Fruit fly (Drosophila melanogaster): ENCODE results near the gene Rtnl1.

- no peak for TF ChIP-seq CG8478 (optimal IDR thresholded peaks at IDR 0.05)
- peak in 1 of 2 experiments; percentile 41 for TF ChIP-seq CTCF (optimal IDR thresholded peaks at IDR 0.05)
These were observed 60.0 kb downstream of the Rtnl1 start, which contains the start of gene jet for dm6 chr2L:4949453-4950045.
